Worm (Caenorhabditis elegans) whole organism, late embryonic: ENCODE data around the gene Y26G10.6.

Experiments used
- F13H6.1 ChIP-seq: sonication (generic microtip); optimal IDR thresholded peaks from 2 replicates; lab custom pipeline; 2016; ENCODE audit warnings: missing genetic modification characterization, missing compliant biosample characterization
- K02D7.2 ChIP-seq: sonication (generic microtip); optimal IDR thresholded peaks from 2 replicates; lab custom pipeline; 2017; ENCODE audit warnings: mild to moderate bottlenecking, missing genetic modification characterization, missing compliant biosample characterization
- K09A11.1 ChIP-seq: sonication (generic microtip); optimal IDR thresholded peaks from 2 replicates; lab custom pipeline; 2017; ENCODE audit warnings: antibody characterized with exemption, mild to moderate bottlenecking, missing genetic modification characterization, missing compliant biosample characterization; ENCODE audit not compliant: insufficient read depth
- T23F11.4 ChIP-seq: fragments of 200-800 bp; sonication (Bioruptor generic); optimal IDR thresholded peaks from 2 replicates; lab custom pipeline; 2018; ENCODE audit warnings: mild to moderate bottlenecking, missing genetic modification characterization, missing compliant biosample characterization
- ahr-1 ChIP-seq: sonication (generic microtip); optimal IDR thresholded peaks from 2 replicates; lab custom pipeline; 2016; ENCODE audit warnings: missing genetic modification characterization, missing compliant biosample characterization
- ama-1 ChIP-seq: fragments of 150-350 bp; optimal IDR thresholded peaks from 2 replicates; lab custom pipeline; 2014
- ceh-34 ChIP-seq: sonication (generic microtip); optimal IDR thresholded peaks from 2 replicates; lab custom pipeline; 2016; ENCODE audit warnings: mild to moderate bottlenecking, missing genetic modification characterization, missing compliant biosample characterization
- ceh-45 ChIP-seq: fragments of 200-800 bp; sonication (Bioruptor generic); IDR thresholded peaks from 2 replicates; pipeline ENCODE4 v1.3.6; 2022; ENCODE audit warnings: missing genetic modification reagents, missing genetic modification characterization, missing compliant biosample characterization
- dmd-4 ChIP-seq: sonication (generic microtip); optimal IDR thresholded peaks from 2 replicates; lab custom pipeline; 2016; ENCODE audit warnings: borderline replicate concordance, missing genetic modification characterization, missing compliant biosample characterization
- dve-1 ChIP-seq: sonication (generic microtip); optimal IDR thresholded peaks from 2 replicates; lab custom pipeline; 2017; ENCODE audit warnings: antibody characterized with exemption, mild to moderate bottlenecking, missing genetic modification characterization, missing compliant biosample characterization
- elt-2 ChIP-seq: sonication (generic microtip); optimal IDR thresholded peaks from 2 replicates; lab custom pipeline; 2016; ENCODE audit warnings: missing genetic modification reagents, missing genetic modification characterization, missing compliant biosample characterization
- ets-4 ChIP-seq: sonication (generic microtip); optimal IDR thresholded peaks from 2 replicates; lab custom pipeline; 2016; ENCODE audit warnings: missing genetic modification characterization, missing compliant biosample characterization
- fax-1 ChIP-seq: sonication (generic microtip); optimal IDR thresholded peaks from 2 replicates; lab custom pipeline; 2016; ENCODE audit warnings: missing genotype, missing genetic modification characterization, missing compliant biosample characterization
- gmeb-2 ChIP-seq: sonication (generic microtip); optimal IDR thresholded peaks from 2 replicates; lab custom pipeline; 2016; ENCODE audit warnings: missing genetic modification characterization, inconsistent platforms, missing compliant biosample characterization
- hlh-13 ChIP-seq: fragments of 200-800 bp; sonication (Bioruptor generic); optimal IDR thresholded peaks from 2 replicates; lab custom pipeline; 2018; ENCODE audit warnings: mild to moderate bottlenecking, missing genetic modification characterization, missing compliant biosample characterization
- hlh-6 ChIP-seq: sonication (generic microtip); optimal IDR thresholded peaks from 2 replicates; lab custom pipeline; 2016; ENCODE audit warnings: missing genotype, missing genetic modification characterization, missing compliant biosample characterization
- hlh-8 ChIP-seq: sonication (generic microtip); optimal IDR thresholded peaks from 2 replicates; lab custom pipeline; 2016; ENCODE audit warnings: missing genotype, missing genetic modification characterization, missing compliant biosample characterization
- lin-11 ChIP-seq: fragments of 200-800 bp; sonication (Bioruptor generic); optimal IDR thresholded peaks from 2 replicates; lab custom pipeline; 2018; ENCODE audit warnings: mild to moderate bottlenecking, missing genetic modification characterization, missing compliant biosample characterization
- madf-2 ChIP-seq: sonication (generic microtip); optimal IDR thresholded peaks from 2 replicates; lab custom pipeline; 2017; ENCODE audit warnings: missing genetic modification characterization, missing compliant biosample characterization
- nfya-1 ChIP-seq: sonication (generic microtip); optimal IDR thresholded peaks from 2 replicates; lab custom pipeline; 2017; ENCODE audit warnings: missing genetic modification characterization, mild to moderate bottlenecking, missing compliant biosample characterization, antibody characterized with exemption, moderate library complexity
- nhr-232 ChIP-seq: sonication (generic microtip); optimal IDR thresholded peaks from 2 replicates; lab custom pipeline; 2016; ENCODE audit warnings: missing genetic modification characterization, missing compliant biosample characterization
- npax-4 ChIP-seq: sonication (generic microtip); optimal IDR thresholded peaks from 2 replicates; lab custom pipeline; 2016; ENCODE audit warnings: missing genetic modification characterization, missing compliant biosample characterization
- odd-2 ChIP-seq: sonication (generic microtip); optimal IDR thresholded peaks from 2 replicates; lab custom pipeline; 2017; ENCODE audit warnings: antibody characterized with exemption, mild to moderate bottlenecking, missing genetic modification characterization, missing compliant biosample characterization
- pag-3 ChIP-seq: sonication (generic microtip); optimal IDR thresholded peaks from 2 replicates; lab custom pipeline; 2016; ENCODE audit warnings: missing compliant biosample characterization, missing genetic modification characterization, borderline replicate concordance
- pat-9 ChIP-seq: fragments of 200-800 bp; sonication (Bioruptor generic); optimal IDR thresholded peaks from 2 replicates; lab custom pipeline; 2018; ENCODE audit warnings: mild to moderate bottlenecking, missing genetic modification characterization, moderate library complexity, missing compliant biosample characterization
- pax-1 ChIP-seq: fragments of 150-350 bp; optimal IDR thresholded peaks from 2 replicates; lab custom pipeline; 2014; ENCODE audit warnings: missing biosample characterization, missing genetic modification characterization
- pha-4 ChIP-seq: fragments of 150-350 bp; optimal IDR thresholded peaks from 2 replicates; lab custom pipeline; 2018; ENCODE audit warnings: missing biosample characterization, missing genetic modification reagents, missing genetic modification characterization
- pqm-1 ChIP-seq: sonication (generic microtip); optimal IDR thresholded peaks from 2 replicates; lab custom pipeline; 2016; ENCODE audit warnings: missing genetic modification characterization, missing compliant biosample characterization
- pros-1 ChIP-seq: fragments of 150-350 bp; optimal IDR thresholded peaks from 2 replicates; lab custom pipeline; 2014; ENCODE audit warnings: missing biosample characterization, missing genetic modification reagents, missing genetic modification characterization
- sdc-2 ChIP-seq: sonication (generic microtip); optimal IDR thresholded peaks from 2 replicates; lab custom pipeline; 2016; ENCODE audit warnings: missing genotype, missing genetic modification characterization, missing compliant biosample characterization
- sox-2 ChIP-seq: fragments of 200-800 bp; sonication (Bioruptor generic); IDR thresholded peaks from 2 replicates; pipeline ENCODE4 v1.3.6; 2022; ENCODE audit warnings: missing genetic modification reagents, missing genetic modification characterization, missing compliant biosample characterization
- sox-4 ChIP-seq: sonication (generic microtip); optimal IDR thresholded peaks from 2 replicates; lab custom pipeline; 2017; ENCODE audit warnings: mild to moderate bottlenecking, missing genetic modification characterization, inconsistent platforms, missing compliant biosample characterization
- syd-9 ChIP-seq: sonication (generic microtip); optimal IDR thresholded peaks from 2 replicates; lab custom pipeline; 2016; ENCODE audit warnings: mild to moderate bottlenecking, missing genetic modification characterization, moderate library complexity, missing compliant biosample characterization
- tbx-2 ChIP-seq: sonication (generic microtip); optimal IDR thresholded peaks from 2 replicates; lab custom pipeline; 2016; ENCODE audit warnings: missing genetic modification characterization, missing compliant biosample characterization
- unc-3 ChIP-seq, 2 experiments: fragments of 200-800 bp in 1 of 2; sonication (Bioruptor generic) in 1 of 2; sonication (generic microtip) in 1 of 2; conservative IDR thresholded peaks in 1 of 2; optimal IDR thresholded peaks in 1 of 2; 2 replicates each; pipeline versions ENCODE4 v1.3.6 to Lab custom; 2016 to 2022; ENCODE audit warnings: missing compliant biosample characterization in 2 of 2, missing genetic modification characterization in 2 of 2, missing genetic modification reagents in 1 of 2
- unc-42 ChIP-seq: sonication (generic microtip); optimal IDR thresholded peaks from 2 replicates; lab custom pipeline; 2016; ENCODE audit warnings: missing genotype, missing genetic modification characterization, missing compliant biosample characterization

Y26G10.6 gene

ce11 chrV:17686852-17687251 is 12.9 kb upstream of the Y26G10.6 start, which contains the start of gene F59A1.18:
TSS of gene F59A1.18 (minus strand) at chrV:17686952.
- TF ChIP-seq unc-3 (GFP tag; conservative IDR thresholded peaks at IDR 0.05; lab: Robert Waterston, UW) (no peak), unc-3 (tag; optimal IDR thresholded peaks at IDR 0.05; lab: Kevin White, UChicago) (no peak), gmeb-2 (tag; lab: Kevin White, UChicago) (no peak), syd-9 (no peak), dmd-4 (tag; lab: Kevin White, UChicago) (no peak), K02D7.2 (no peak), pat-9 (tag; lab: Kevin White, UChicago) (no peak), sox-2 (GFP tag; lab: Robert Waterston, UW) (no peak), ceh-45 (no peak), pax-1 (tag; lab: Kevin White, UChicago) (no peak), lin-11 (tag; lab: Kevin White, UChicago) (no peak), hlh-8 (tag; lab: Kevin White, UChicago) (no peak), ahr-1 (tag; lab: Kevin White, UChicago) (no peak), pha-4 (tag; lab: Kevin White, UChicago) (no peak), ets-4 (tag; lab: Kevin White, UChicago) (no peak), F13H6.1 (tag; lab: Kevin White, UChicago) (no peak)

ce11 chrV:17690922-17691321 is 8.8 kb upstream of the Y26G10.6 start, which contains the start of gene F59A1.13:
TSS of gene F59A1.13 (minus strand) at chrV:17691022.
- TF ChIP-seq pqm-1 (no peak), madf-2 (tag; lab: Kevin White, UChicago) (no peak), odd-2 (tag; lab: Kevin White, UChicago) (no peak), fax-1 (tag; lab: Kevin White, UChicago) (no peak), npax-4 (tag; lab: Kevin White, UChicago) (no peak), K02D7.2 (no peak)

- peak; percentile 87 for TF ChIP-seq elt-2 (tag; lab: Kevin White, UChicago)
- no peak for TF ChIP-seq dve-1 (tag; lab: Kevin White, UChicago)
Observed at ce11 chrV:17694260-17694659, 5.5 kb upstream of the Y26G10.6 start.

- no peak for TF ChIP-seq sox-2 (GFP tag; lab: Robert Waterston, UW)
- no peak for TF ChIP-seq syd-9
- no peak for TF ChIP-seq ama-1 (lab: Kevin White, UChicago)
- TF ChIP-seq unc-42 = no peak
- TF ChIP-seq lin-11 (tag; lab: Kevin White, UChicago) = no peak
- no peak for TF ChIP-seq K09A11.1 (tag; lab: Kevin White, UChicago)
- TF ChIP-seq ahr-1 (tag; lab: Kevin White, UChicago) = no peak
- TF ChIP-seq hlh-13 (GFP tag; lab: Kevin White, UChicago) = no peak
- TF ChIP-seq ceh-34 (tag; lab: Kevin White, UChicago) = no peak
- no peak for TF ChIP-seq sdc-2 (tag; lab: Kevin White, UChicago)
- no peak for TF ChIP-seq pqm-1
- no peak for TF ChIP-seq pha-4 (tag; lab: Kevin White, UChicago)
- no peak for TF ChIP-seq dmd-4 (tag; lab: Kevin White, UChicago)
- no peak for TF ChIP-seq nfya-1
- TF ChIP-seq pat-9 (tag; lab: Kevin White, UChicago) = no peak
- TF ChIP-seq pax-1 (tag; lab: Kevin White, UChicago) = no peak
- TF ChIP-seq fax-1 (tag; lab: Kevin White, UChicago) = no peak
Observed at ce11 chrV:17695802-17696201, 4.0 kb upstream of the Y26G10.6 start, which contains the start of gene Y26G10.1. TSS of gene Y26G10.1 (minus strand) at chrV:17695902.

ce11 chrV:17696753-17697152 is 3.0 kb upstream of the Y26G10.6 start, which contains the start of gene spp-29:
TSS of gene spp-29 (minus strand) at chrV:17696853.
- TF ChIP-seq sox-4 (no peak), hlh-6 (tag; lab: Kevin White, UChicago) (no peak), tbx-2 (tag; lab: Kevin White, UChicago) (no peak), pros-1 (tag; lab: Kevin White, UChicago) (no peak), T23F11.4 (GFP tag; lab: Kevin White, UChicago) (no peak), madf-2 (tag; lab: Kevin White, UChicago) (no peak), nhr-232 (tag; lab: Kevin White, UChicago) (no peak), ama-1 (lab: Kevin White, UChicago) (no peak), nfya-1 (no peak), sox-2 (GFP tag; lab: Robert Waterston, UW) (no peak), pag-3 (tag; lab: Kevin White, UChicago) (no peak)
